Worm (Caenorhabditis elegans) whole organism, L2 larva: Measurements from ENCODE around the gene F56D6.8.

ENCODE experiments used
- ZK546.5 ChIP-seq: sonication (generic microtip); optimal IDR thresholded peaks from 2 replicates; lab custom pipeline; 2017; ENCODE audit warnings: missing biosample characterization, missing genetic modification characterization
- crh-2 ChIP-seq: sonication (generic microtip); optimal IDR thresholded peaks from 2 replicates; lab custom pipeline; 2017; ENCODE audit warnings: missing biosample characterization, missing genetic modification characterization
- nhr-77 ChIP-seq: fragments of 150-350 bp; optimal IDR thresholded peaks from 2 replicates; lab custom pipeline; 2014; ENCODE audit warnings: missing biosample characterization, missing genetic modification characterization
- unc-39 ChIP-seq: fragments of 150-350 bp; optimal IDR thresholded peaks from 2 replicates; lab custom pipeline; 2014; ENCODE audit warnings: missing biosample characterization, missing genetic modification characterization

DNA sequence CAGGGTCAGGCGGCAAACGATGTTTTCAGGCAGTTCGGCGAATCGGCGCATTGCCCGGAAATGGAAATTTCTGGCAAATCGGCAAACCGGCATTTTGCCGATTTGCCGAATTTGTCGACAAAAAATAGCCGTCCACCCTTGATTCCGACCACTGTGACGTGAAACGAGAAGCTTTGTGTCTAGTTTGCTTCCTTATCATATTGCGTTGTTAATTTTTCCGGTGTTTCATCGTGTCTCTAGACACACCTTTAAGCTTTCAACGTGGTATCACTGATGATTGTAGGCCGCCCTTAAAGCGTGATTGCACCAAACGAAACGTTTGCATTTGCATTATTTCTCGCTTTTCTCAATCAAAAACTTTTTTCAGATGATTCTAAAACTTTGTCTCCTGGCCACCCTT lies 42.9 kb upstream of the F56D6.8 start, which contains the start of gene clec-71:
- TF ChIP-seq nhr-77 (tag; lab: Kevin White, UChicago), result no peak
- TF ChIP-seq ZK546.5 (tag; lab: Kevin White, UChicago), result no peak
- no peak for TF ChIP-seq unc-39
- TF ChIP-seq crh-2 (tag; lab: Kevin White, UChicago), result no peak
